Worm (Caenorhabditis elegans) whole organism, L2 larva: ENCODE data around the gene F56D6.19.

ENCODE experiments used
- R02D3.7 ChIP-seq: fragments of 150-350 bp; optimal IDR thresholded peaks from 2 replicates; lab custom pipeline; 2014; ENCODE audit warnings: missing biosample characterization, missing genetic modification characterization
- Y55F3AM.14 ChIP-seq: fragments of 200-800 bp; sonication (Bioruptor generic); optimal IDR thresholded peaks from 2 replicates; lab custom pipeline; 2018; ENCODE audit warnings: mild to moderate bottlenecking, missing genetic modification characterization, missing compliant biosample characterization
- ZK546.5 ChIP-seq: sonication (generic microtip); optimal IDR thresholded peaks from 2 replicates; lab custom pipeline; 2017; ENCODE audit warnings: missing biosample characterization, missing genetic modification characterization
- alr-1 ChIP-seq: fragments of 150-350 bp; optimal IDR thresholded peaks from 2 replicates; lab custom pipeline; 2014; ENCODE audit warnings: missing biosample characterization, missing genetic modification characterization
- aly-2 ChIP-seq: fragments of 150-350 bp; optimal IDR thresholded peaks from 2 replicates; lab custom pipeline; 2014; ENCODE audit warnings: missing biosample characterization, missing genetic modification characterization
- ama-1 ChIP-seq: fragments of 150-350 bp; optimal IDR thresholded peaks from 2 replicates; lab custom pipeline; 2018; ENCODE audit warnings: inconsistent platforms
- blmp-1 ChIP-seq: sonication (generic microtip); optimal IDR thresholded peaks from 2 replicates; lab custom pipeline; 2017; ENCODE audit warnings: missing genetic modification characterization, mild to moderate bottlenecking, missing compliant biosample characterization, antibody characterized with exemption, moderate library complexity; ENCODE audit not compliant: insufficient read depth
- ceh-82 ChIP-seq: fragments of 150-350 bp; optimal IDR thresholded peaks from 2 replicates; lab custom pipeline; 2014; ENCODE audit warnings: missing biosample characterization, missing genetic modification characterization
- crh-2 ChIP-seq: sonication (generic microtip); optimal IDR thresholded peaks from 2 replicates; lab custom pipeline; 2017; ENCODE audit warnings: missing biosample characterization, missing genetic modification characterization
- dmd-4 ChIP-seq: sonication (generic microtip); optimal IDR thresholded peaks from 2 replicates; lab custom pipeline; 2017; ENCODE audit warnings: missing biosample characterization, missing genetic modification characterization
- elt-3 ChIP-seq: sonication (generic microtip); optimal IDR thresholded peaks from 2 replicates; lab custom pipeline; 2017; ENCODE audit warnings: missing biosample characterization, missing genetic modification characterization
- fos-1 ChIP-seq: fragments of 150-350 bp; optimal IDR thresholded peaks from 2 replicates; lab custom pipeline; 2014; ENCODE audit warnings: missing biosample characterization, missing genetic modification characterization
- lin-11 ChIP-seq: fragments of 150-350 bp; sonication (generic microtip); optimal IDR thresholded peaks from 2 replicates; lab custom pipeline; 2014; ENCODE audit warnings: missing biosample characterization, missing genetic modification characterization, inconsistent platforms, mixed read lengths
- lin-39 ChIP-seq: fragments of 150-350 bp; optimal IDR thresholded peaks from 2 replicates; lab custom pipeline; 2014; ENCODE audit warnings: missing biosample characterization, missing genetic modification reagents, missing genetic modification characterization
- lsy-2 ChIP-seq, 2 experiments: fragments of 150-350 bp in 1 of 2; sonication (generic microtip) in 1 of 2; optimal IDR thresholded peaks; 2 replicates each; lab custom pipeline; 2014 to 2017; ENCODE audit warnings: missing biosample characterization in 2 of 2, missing genetic modification characterization in 2 of 2
- mab-5 ChIP-seq: fragments of 150-350 bp; optimal IDR thresholded peaks from 2 replicates; lab custom pipeline; 2014; ENCODE audit warnings: missing biosample characterization, missing genetic modification characterization
- mbf-1 ChIP-seq: sonication (generic microtip); optimal IDR thresholded peaks from 2 replicates; lab custom pipeline; 2017; ENCODE audit warnings: missing biosample characterization, missing genetic modification characterization
- nhr-10 ChIP-seq: sonication (generic microtip); optimal IDR thresholded peaks from 2 replicates; lab custom pipeline; 2017; ENCODE audit warnings: missing biosample characterization, missing genetic modification characterization
- nhr-11 ChIP-seq: fragments of 150-350 bp; optimal IDR thresholded peaks from 2 replicates; lab custom pipeline; 2014; ENCODE audit warnings: missing biosample characterization, missing genetic modification characterization
- nhr-21 ChIP-seq: fragments of 150-350 bp; optimal IDR thresholded peaks from 2 replicates; lab custom pipeline; 2014; ENCODE audit warnings: missing biosample characterization, missing genetic modification characterization
- nhr-25 ChIP-seq: fragments of 150-350 bp; sonication (generic microtip); optimal IDR thresholded peaks from 3 replicates; lab custom pipeline; 2014; ENCODE audit warnings: missing biosample characterization, missing genetic modification characterization
- nhr-6 ChIP-seq: fragments of 150-350 bp; optimal IDR thresholded peaks from 2 replicates; lab custom pipeline; 2014; ENCODE audit warnings: missing biosample characterization, missing genetic modification characterization
- nhr-77 ChIP-seq: fragments of 150-350 bp; optimal IDR thresholded peaks from 2 replicates; lab custom pipeline; 2014; ENCODE audit warnings: missing biosample characterization, missing genetic modification characterization
- peb-1 ChIP-seq: fragments of 150-350 bp; optimal IDR thresholded peaks from 2 replicates; lab custom pipeline; 2014; ENCODE audit warnings: missing biosample characterization, missing genetic modification characterization
- sem-4 ChIP-seq: fragments of 150-350 bp; optimal IDR thresholded peaks from 2 replicates; lab custom pipeline; 2014; ENCODE audit warnings: missing biosample characterization, missing genetic modification reagents, missing genetic modification characterization
- skn-1 ChIP-seq: sonication (generic microtip); optimal IDR thresholded peaks from 2 replicates; lab custom pipeline; 2017; ENCODE audit warnings: missing biosample characterization, missing genetic modification characterization
- unc-39 ChIP-seq: fragments of 150-350 bp; optimal IDR thresholded peaks from 2 replicates; lab custom pipeline; 2014; ENCODE audit warnings: missing biosample characterization, missing genetic modification characterization
- unc-55 ChIP-seq: fragments of 150-350 bp; sonication (generic microtip); optimal IDR thresholded peaks from 3 replicates; lab custom pipeline; 2014; ENCODE audit warnings: missing biosample characterization, missing genetic modification reagents, missing genetic modification characterization
- unc-62 ChIP-seq: fragments of 150-350 bp; optimal IDR thresholded peaks from 2 replicates; lab custom pipeline; 2014; ENCODE audit warnings: missing biosample characterization, missing genetic modification reagents, missing genetic modification characterization
- zag-1 ChIP-seq: fragments of 150-350 bp; optimal IDR thresholded peaks from 2 replicates; lab custom pipeline; 2014; ENCODE audit warnings: missing biosample characterization, missing genetic modification characterization
- ztf-1 ChIP-seq: fragments of 200-800 bp; sonication (Bioruptor generic); conservative IDR thresholded peaks from 2 replicates; pipeline ENCODE4 v1.3.6; 2022; ENCODE audit warnings: missing genetic modification characterization, missing compliant biosample characterization
- ztf-4 ChIP-seq: fragments of 150-350 bp; optimal IDR thresholded peaks from 2 replicates; lab custom pipeline; 2014; ENCODE audit warnings: missing biosample characterization, missing genetic modification characterization

F56D6.19 gene

DNA sequence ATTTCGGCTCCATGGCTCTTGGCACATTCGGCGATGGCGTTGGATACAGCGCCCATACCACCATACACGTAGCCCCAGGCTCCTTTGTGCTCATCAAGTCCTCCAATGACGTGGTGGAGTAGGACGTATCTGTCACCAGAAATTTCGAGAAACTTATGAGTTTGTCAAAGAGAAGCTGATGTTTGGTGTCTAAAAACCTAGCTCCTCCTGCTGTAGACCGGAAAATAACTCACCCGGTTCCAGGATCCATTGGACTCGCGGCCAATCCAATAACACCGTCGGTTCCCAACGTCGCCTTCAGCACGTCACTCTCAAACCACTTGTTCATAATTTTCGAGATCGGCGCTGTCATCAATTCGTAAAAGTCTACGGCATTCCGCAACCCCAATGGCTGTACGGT lies 37.6 kb upstream of the F56D6.19 start:
- TF ChIP-seq ceh-82 (tag; lab: Kevin White, UChicago) (no peak), alr-1 (tag; lab: Kevin White, UChicago) (no peak), Y55F3AM.14 (GFP tag; lab: Kevin White, UChicago) (no peak), nhr-6 (no peak), aly-2 (tag; lab: Kevin White, UChicago) (no peak), R02D3.7 (tag; lab: Kevin White, UChicago) (no peak), mbf-1 (tag; lab: Kevin White, UChicago) (no peak), lsy-2 (tag; optimal IDR thresholded peaks at IDR 0.05; lab: Kevin White, UChicago) (no peak)

ce11 chrIV:3878283-3878938 lies 36.2 kb upstream of the F56D6.19 start, which contains the start of gene F37C4.6:
Gene F37C4.6, minus strand, starts transcription at chrIV:3878333.
- no peak for TF ChIP-seq ama-1 (lab: Kevin White, UChicago)
- peak; percentile 27 for TF ChIP-seq fos-1 (tag; lab: Kevin White, UChicago)

DNA sequence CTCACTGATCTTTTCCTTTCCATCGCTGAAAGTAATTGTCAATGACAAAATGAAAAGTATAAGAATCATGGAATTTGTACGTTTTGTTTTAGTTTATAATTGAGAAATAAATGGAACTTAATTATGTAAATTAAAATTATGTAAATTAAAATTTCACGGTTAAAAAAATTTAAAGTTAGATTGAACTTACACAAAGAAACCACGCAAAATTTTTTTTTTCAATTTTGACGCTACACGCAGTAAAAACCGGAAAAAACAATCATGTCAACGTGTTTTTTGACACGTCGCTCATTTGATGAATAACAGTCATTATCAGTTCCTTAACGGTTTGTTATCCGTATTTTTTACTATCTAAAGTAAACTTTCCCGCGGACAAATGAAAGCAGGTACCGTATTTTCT lies 33.4 kb upstream of the F56D6.19 start, which contains the start of the genes F37C4.8 and oac-23:
TSS of gene F37C4.8 (minus strand) at position 101 of the 400 bp plus-strand sequence.
TSS of gene oac-23 (plus strand) at position 323 of the 400 bp plus-strand sequence.
- TF ChIP-seq nhr-77 (no peak), nhr-21 (tag; lab: Kevin White, UChicago) (no peak), Y55F3AM.14 (GFP tag; lab: Kevin White, UChicago) (no peak), peb-1 (tag; lab: Kevin White, UChicago) (no peak), ztf-1 (GFP tag; lab: Robert Waterston, UW) (no peak), ZK546.5 (tag; lab: Kevin White, UChicago) (no peak), sem-4 (tag; lab: Kevin White, UChicago) (no peak), unc-39 (tag; lab: Kevin White, UChicago) (no peak), nhr-25 (no peak), skn-1 (no peak), ceh-82 (tag; lab: Kevin White, UChicago) (no peak), dmd-4 (no peak), ztf-4 (no peak), alr-1 (tag; lab: Kevin White, UChicago) (no peak), elt-3 (tag; lab: Kevin White, UChicago) (no peak)

DNA sequence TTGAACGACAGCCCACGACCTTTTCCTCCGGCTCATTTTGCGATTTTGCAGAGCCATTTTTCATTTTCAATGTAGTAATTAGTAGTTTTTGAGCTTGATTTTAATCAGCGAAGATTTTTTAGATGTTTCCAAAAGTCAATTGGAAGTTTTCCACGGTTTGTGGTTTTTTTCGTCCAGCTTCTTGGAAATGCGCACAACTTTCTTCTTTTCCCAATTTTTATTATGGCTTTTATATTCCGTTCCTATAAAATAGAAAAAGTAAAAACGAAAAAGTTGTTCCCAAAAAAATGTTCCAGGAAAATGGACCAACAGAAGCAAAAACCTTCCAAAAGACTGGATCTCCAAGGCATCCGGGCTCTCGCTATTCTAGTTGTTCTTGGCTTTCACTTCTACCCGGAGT lies 29.2 kb upstream of the F56D6.19 start, which contains the start of gene oac-22:
TSS of gene oac-22 (plus strand) at position 301 of the 400 bp plus-strand sequence.
- TF ChIP-seq blmp-1 (no peak), zag-1 (tag; lab: Kevin White, UChicago) (no peak), ZK546.5 (tag; lab: Kevin White, UChicago) (no peak), nhr-10 (tag; lab: Kevin White, UChicago) (no peak), lsy-2 (tag; optimal IDR thresholded peaks at IDR 0.05; lab: Kevin White, UChicago) (no peak), mbf-1 (tag; lab: Kevin White, UChicago) (no peak), ama-1 (lab: Kevin White, UChicago) (no peak), unc-55 (GFP tag; lab: Kevin White, UChicago) (no peak)

- TF ChIP-seq mab-5 (tag; lab: Kevin White, UChicago) (no peak), nhr-21 (tag; lab: Kevin White, UChicago) (no peak), ztf-1 (GFP tag; lab: Robert Waterston, UW) (no peak), unc-62 (GFP tag; lab: Kevin White, UChicago) (no peak), sem-4 (tag; lab: Kevin White, UChicago) (no peak), lin-39 (tag; lab: Kevin White, UChicago) (no peak), crh-2 (tag; lab: Kevin White, UChicago) (no peak), nhr-11 (tag; lab: Kevin White, UChicago) (no peak), lin-11 (tag; lab: Kevin White, UChicago) (no peak), nhr-6 (no peak)
Observed at ce11 chrIV:3888963-3889362, 25.6 kb upstream of the F56D6.19 start, which contains the start of gene oac-21. Gene oac-21, plus strand, starts transcription at chrIV:3889263.
